In the genomic region with DNA sequence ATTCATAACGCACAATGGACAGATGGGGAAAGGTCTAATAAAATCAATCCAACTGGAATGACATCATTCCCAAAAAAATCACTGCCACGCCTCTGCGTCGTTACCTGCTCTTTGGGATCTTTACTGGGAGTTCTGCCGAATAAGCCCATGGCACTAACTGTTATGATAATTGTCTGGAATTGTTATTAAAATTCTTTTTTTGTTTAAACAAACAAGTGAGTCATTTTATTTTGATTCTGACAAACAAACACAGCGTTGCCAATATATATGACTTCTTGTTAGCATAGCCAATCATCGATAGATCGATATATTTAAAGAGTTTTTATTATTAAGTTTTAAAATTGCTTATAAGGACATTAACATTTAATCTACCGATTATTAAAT, we compare ENCODE assay signal across 5 fruit fly cellular contexts.
TF ChIP-seq lines count a peak whose summit lies in the region.

A gene (minus strand): TSS at position 265 of the 384 bp plus-strand sequence.

- TF ChIP-seq CTCF in whole organism, embryonic (GFP tag; optimal IDR thresholded peaks at IDR 0.05; lab: Kevin White, UChicago): no peak

TF ChIP-seq in whole organism, adult, 20 proteins besides CTCF, POLR2A, EP300 and RAD21:
- TF ChIP-seq Mnt (GFP tag; optimal IDR thresholded peaks at IDR 0.05; lab: Kevin White, UChicago) (no peak), kay (GFP tag; lab: Kevin White, UChicago; ENCODE audit: borderline replicate concordance) (peak; percentile 96), Clk (GFP tag; optimal IDR thresholded peaks at IDR 0.05; lab: Kevin White, UChicago) (no peak), pad (GFP tag; optimal IDR thresholded peaks at IDR 0.05; lab: Kevin White, UChicago) (no peak), CG11617 (GFP tag; optimal IDR thresholded peaks at IDR 0.05; lab: Kevin White, UChicago) (no peak), CG5204 (GFP tag; optimal IDR thresholded peaks at IDR 0.05; lab: Kevin White, UChicago) (no peak), CG14711 (tag; optimal IDR thresholded peaks at IDR 0.05; lab: Kevin White, UChicago) (no peak), CG7045 (GFP tag; optimal IDR thresholded peaks at IDR 0.05; lab: Kevin White, UChicago) (no peak), bab1 (GFP tag; optimal IDR thresholded peaks at IDR 0.05; lab: Kevin White, UChicago) (peak; percentile 46), toe (GFP tag; optimal IDR thresholded peaks at IDR 0.05; lab: Kevin White, UChicago) (no peak), CG7101 (tag; optimal IDR thresholded peaks at IDR 0.05; lab: Kevin White, UChicago) (no peak)

TF ChIP-seq in whole organism, embryonic, 481 proteins besides CTCF, POLR2A, EP300 and RAD21 (continues in another document):
- TF ChIP-seq CG8281 (tag; optimal IDR thresholded peaks at IDR 0.05; lab: Kevin White, UChicago) (no peak), Elba2 (GFP tag; optimal IDR thresholded peaks at IDR 0.05; lab: Kevin White, UChicago) (peak; percentile 15), Scr (GFP tag; IDR thresholded peaks at IDR 0.05; lab: Robert Waterston, UW; ENCODE audit: partially characterized antibody) (peak; percentile 66), pan (optimal IDR thresholded peaks at IDR 0.05; lab: Kevin White, UChicago) (no peak), pan (GFP tag; optimal IDR thresholded peaks at IDR 0.05 in 1 of 2, IDR thresholded peaks at IDR 0.05 in 1 of 2) (no peak), pzg (GFP tag; optimal IDR thresholded peaks at IDR 0.05; lab: Kevin White, UChicago) (peak; percentile 21), sens (GFP tag; lab: Kevin White, UChicago) (peak; percentile 67), Bgb (GFP tag; IDR thresholded peaks at IDR 0.05; lab: Robert Waterston, UW; ENCODE audit: partially characterized antibody) (peak; percentile 37; the same call in 1 of the 2 replicates), fu2 (GFP tag; optimal IDR thresholded peaks at IDR 0.05; lab: Kevin White, UChicago) (no peak), CG10147 (GFP tag; optimal IDR thresholded peaks at IDR 0.05; lab: Kevin White, UChicago) (no peak), Dll (GFP tag; IDR thresholded peaks at IDR 0.05; lab: Robert Waterston, UW; ENCODE audit: partially characterized antibody) (peak; percentile 71), ab (GFP tag; optimal IDR thresholded peaks at IDR 0.05; lab: Kevin White, UChicago) (no peak), ewg (GFP tag; optimal IDR thresholded peaks at IDR 0.05; lab: Kevin White, UChicago) (no peak), sna (GFP tag; IDR thresholded peaks at IDR 0.05; lab: Robert Waterston, UW; ENCODE audit: partially characterized antibody) (no peak; the same call in 1 of the 2 replicates), CG13287 (GFP tag; IDR thresholded peaks at IDR 0.05; lab: Robert Waterston, UW; ENCODE audit: partially characterized antibody) (peak; percentile 56), CG17385 (GFP tag; optimal IDR thresholded peaks at IDR 0.05; lab: Kevin White, UChicago) (no peak), MTF-1 (GFP tag; optimal IDR thresholded peaks at IDR 0.05; lab: Kevin White, UChicago; ENCODE audit: borderline replicate concordance) (no peak)

TF ChIP-seq in whole organism, prepupa, 60 proteins besides CTCF, POLR2A, EP300 and RAD21:
- TF ChIP-seq salr (GFP tag; optimal IDR thresholded peaks at IDR 0.05; lab: Kevin White, UChicago) (no peak), CG32006 (GFP tag; optimal IDR thresholded peaks at IDR 0.05; lab: Kevin White, UChicago) (no peak), achi (GFP tag; optimal IDR thresholded peaks at IDR 0.05; lab: Kevin White, UChicago) (no peak), CG10631 (GFP tag; optimal IDR thresholded peaks at IDR 0.05; lab: Kevin White, UChicago) (no peak), pdm3 (GFP tag; optimal IDR thresholded peaks at IDR 0.05; lab: Kevin White, UChicago) (no peak), vri (GFP tag; optimal IDR thresholded peaks at IDR 0.05; lab: Kevin White, UChicago) (peak; percentile 35), Eip78C (GFP tag; lab: Kevin White, UChicago) (no peak), acj6 (GFP tag; optimal IDR thresholded peaks at IDR 0.05; lab: Kevin White, UChicago) (no peak), CG7368 (GFP tag; optimal IDR thresholded peaks at IDR 0.05; lab: Kevin White, UChicago) (no peak), CG3032 (tag; optimal IDR thresholded peaks at IDR 0.05; lab: Kevin White, UChicago) (no peak), fkh (GFP tag; optimal IDR thresholded peaks at IDR 0.05; lab: Kevin White, UChicago) (peak; percentile 80), Lpt (GFP tag; optimal IDR thresholded peaks at IDR 0.05; lab: Kevin White, UChicago) (no peak), lz (GFP tag; optimal IDR thresholded peaks at IDR 0.05; lab: Kevin White, UChicago) (no peak), Sox15 (GFP tag; optimal IDR thresholded peaks at IDR 0.05; lab: Kevin White, UChicago) (no peak), net (GFP tag; optimal IDR thresholded peaks at IDR 0.05; lab: Kevin White, UChicago) (no peak), Hr39 (GFP tag; optimal IDR thresholded peaks at IDR 0.05; lab: Kevin White, UChicago) (no peak)

TF ChIP-seq in whole organism, pupa, 21 proteins besides CTCF, POLR2A, EP300 and RAD21:
- no peak for TF ChIP-seq CG15710 (tag; optimal IDR thresholded peaks at IDR 0.05; lab: Kevin White, UChicago)
- TF ChIP-seq CG13204 (GFP tag; optimal IDR thresholded peaks at IDR 0.05; lab: Kevin White, UChicago): no peak
- no peak for TF ChIP-seq CG14655 (GFP tag; optimal IDR thresholded peaks at IDR 0.05; lab: Kevin White, UChicago)
- TF ChIP-seq CG12605 (GFP tag; IDR thresholded peaks at IDR 0.05; lab: Robert Waterston, UW): no peak
- peak; percentile 32 for TF ChIP-seq EcR (GFP tag; optimal IDR thresholded peaks at IDR 0.05; lab: Kevin White, UChicago)
- TF ChIP-seq Pif1B (GFP tag; optimal IDR thresholded peaks at IDR 0.05; lab: Kevin White, UChicago): no peak
- TF ChIP-seq CG32121 (GFP tag; IDR thresholded peaks at IDR 0.05; lab: Robert Waterston, UW): no peak

TF ChIP-seq in whole organism, wandering third instar larva, 38 proteins besides CTCF, POLR2A, EP300 and RAD21:
- no peak for TF ChIP-seq h (GFP tag; optimal IDR thresholded peaks at IDR 0.05; lab: Kevin White, UChicago)
- no peak for TF ChIP-seq Sp1 (GFP tag; optimal IDR thresholded peaks at IDR 0.05; lab: Kevin White, UChicago)
- TF ChIP-seq CG9705 (GFP tag; optimal IDR thresholded peaks at IDR 0.05; lab: Kevin White, UChicago): no peak
- TF ChIP-seq Mio (GFP tag; optimal IDR thresholded peaks at IDR 0.05; lab: Kevin White, UChicago): no peak
- TF ChIP-seq Myc (optimal IDR thresholded peaks at IDR 0.05; lab: Kevin White, UChicago): no peak
- TF ChIP-seq dsf (GFP tag; optimal IDR thresholded peaks at IDR 0.05; lab: Kevin White, UChicago; ENCODE audit: borderline replicate concordance): no peak
- TF ChIP-seq N (GFP tag; optimal IDR thresholded peaks at IDR 0.05; lab: Kevin White, UChicago): no peak
- peak; percentile 64 for TF ChIP-seq Jra (GFP tag; optimal IDR thresholded peaks at IDR 0.05; lab: Kevin White, UChicago)
